Worm (Caenorhabditis elegans) whole organism, young adult: ENCODE results near the gene str-64.

ENCODE experiments used
- K11D2.4 ChIP-seq: fragments of 200-800 bp; sonication (Bioruptor generic); IDR thresholded peaks from 2 replicates; pipeline ENCODE4 v1.3.6; 2022; ENCODE audit warnings: missing genetic modification reagents, missing genetic modification characterization, missing compliant biosample characterization
- K12H6.12 ChIP-seq: fragments of 200-800 bp; sonication (Bioruptor generic); optimal IDR thresholded peaks from 2 replicates; lab custom pipeline; 2018; ENCODE audit warnings: mild to moderate bottlenecking, missing genetic modification characterization, missing compliant biosample characterization
- Y67H2A.10 ChIP-seq: fragments of 200-800 bp; sonication (Bioruptor generic); conservative IDR thresholded peaks from 2 replicates; pipeline ENCODE4 v1.3.6; 2022; ENCODE audit warnings: missing genetic modification reagents, missing genetic modification characterization, missing compliant biosample characterization
- ama-1 ChIP-seq, 3 experiments: fragments of 150-350 bp in 1 of 3; sonication (generic microtip) in 2 of 3; optimal IDR thresholded peaks; 2 replicates each; lab custom pipeline; 2014 to 2018; ENCODE audit warnings: missing biosample characterization in 2 of 3, missing genetic modification characterization in 2 of 3, missing genetic modification reagents in 2 of 3
- ceh-40 ChIP-seq: fragments of 200-800 bp; sonication (Bioruptor generic); IDR thresholded peaks from 2 replicates; pipeline ENCODE4 v1.3.6; 2022; ENCODE audit warnings: missing genetic modification characterization, missing compliant biosample characterization
- ceh-58 ChIP-seq: fragments of 200-800 bp; sonication (Bioruptor generic); IDR thresholded peaks from 2 replicates; pipeline ENCODE4 v1.3.6; 2022; ENCODE audit warnings: missing genetic modification characterization, missing compliant biosample characterization
- lag-1 ChIP-seq: fragments of 200-800 bp; sonication (Bioruptor generic); IDR thresholded peaks from 2 replicates; pipeline ENCODE4 v1.3.6; 2022; ENCODE audit warnings: missing genetic modification reagents, missing genetic modification characterization, missing compliant biosample characterization
- lsy-27 ChIP-seq: sonication (generic microtip); optimal IDR thresholded peaks from 2 replicates; lab custom pipeline; 2017; ENCODE audit warnings: missing genetic modification characterization, mild to moderate bottlenecking, missing compliant biosample characterization, antibody characterized with exemption, missing genotype, borderline replicate concordance; ENCODE audit not compliant: insufficient read depth
- mel-28 ChIP-seq: sonication (generic microtip); optimal IDR thresholded peaks from 2 replicates; lab custom pipeline; 2016; ENCODE audit warnings: borderline replicate concordance, mild to moderate bottlenecking, missing genetic modification characterization, missing compliant biosample characterization
- ztf-25 ChIP-seq: fragments of 200-800 bp; sonication (Bioruptor generic); IDR thresholded peaks from 2 replicates; pipeline ENCODE4 v1.3.6; 2022; ENCODE audit warnings: missing genetic modification reagents, missing genetic modification characterization, missing compliant biosample characterization

- TF ChIP-seq ceh-58 (GFP tag; lab: Robert Waterston, UW) (no peak), lag-1 (GFP tag; lab: Robert Waterston, UW) (no peak), mel-28 (tag; lab: Kevin White, UChicago) (no peak), ama-1 (optimal IDR thresholded peaks at IDR 0.05; lab: Kevin White, UChicago) (no peak), ama-1 (GFP tag; optimal IDR thresholded peaks at IDR 0.05; lab: Kevin White, UChicago) (no peak), lsy-27 (tag; lab: Kevin White, UChicago) (no peak), ztf-25 (no peak), K11D2.4 (GFP tag; lab: Robert Waterston, UW) (no peak), Y67H2A.10 (GFP tag; lab: Robert Waterston, UW) (no peak), K12H6.12 (tag; lab: Kevin White, UChicago) (peak; percentile 9), ceh-40 (GFP tag; lab: Robert Waterston, UW) (no peak)
Observed at ce11 chrV:3276184-3276583, 6.9 kb upstream of the str-64 start.
